Fruit fly (Drosophila melanogaster) whole organism, embryonic: Measurements from ENCODE around the gene CG1635.

Experiments used
- CG10321 ChIP-seq: fragments of 200-800 bp; sonication (Bioruptor generic); IDR thresholded peaks from 2 replicates; pipeline ENCODE4 v1.3.6; 2022; ENCODE audit warnings: missing biosample characterization, missing genetic modification characterization
- CG10565 ChIP-seq: fragments of 200-800 bp; sonication (Bioruptor generic); optimal IDR thresholded peaks from 3 replicates; lab custom pipeline; 2016; ENCODE audit warnings: missing biosample characterization, mild to moderate bottlenecking, missing genetic modification characterization
- CG10654 ChIP-seq: fragments of 200-800 bp; sonication (Bioruptor generic); optimal IDR thresholded peaks from 2 replicates; lab custom pipeline; 2016; ENCODE audit warnings: missing biosample characterization, missing genetic modification characterization
- CG11504 ChIP-seq: fragments of 200-800 bp; sonication (Bioruptor generic); optimal IDR thresholded peaks from 3 replicates; lab custom pipeline; 2019; ENCODE audit warnings: missing biosample characterization, mild to moderate bottlenecking, missing genetic modification characterization, moderate library complexity
- CG11723 ChIP-seq: fragments of 200-800 bp; sonication (Bioruptor generic); optimal IDR thresholded peaks from 2 replicates; lab custom pipeline; 2017; ENCODE audit warnings: missing biosample characterization, mild to moderate bottlenecking, missing genetic modification characterization
- CG13123 ChIP-seq: fragments of 200-800 bp; sonication (Bioruptor generic); optimal IDR thresholded peaks from 2 replicates; lab custom pipeline; 2016; ENCODE audit warnings: missing biosample characterization, missing genetic modification characterization
- CG14014 ChIP-seq: fragments of 200-800 bp; sonication (Bioruptor generic); IDR thresholded peaks from 2 replicates; pipeline ENCODE4 v1.3.6; 2022; ENCODE audit warnings: missing biosample characterization, missing genetic modification characterization
- CG17568 ChIP-seq: fragments of 200-800 bp; sonication (Bioruptor generic); optimal IDR thresholded peaks from 2 replicates; lab custom pipeline; 2018; ENCODE audit warnings: missing biosample characterization, mild to moderate bottlenecking, missing genetic modification characterization, moderate library complexity
- CG2199 ChIP-seq: fragments of 200-800 bp; sonication (Bioruptor generic); IDR thresholded peaks from 3 replicates; pipeline ENCODE4 v1.3.6; 2022; ENCODE audit warnings: missing biosample characterization, missing genetic modification characterization
- CG2875 ChIP-seq: fragments of 200-800 bp; sonication (Bioruptor generic); optimal IDR thresholded peaks from 2 replicates; lab custom pipeline; 2017; ENCODE audit warnings: missing biosample characterization, mild to moderate bottlenecking, missing genetic modification characterization, missing genetic modification reagents
- CG3726 ChIP-seq: fragments of 200-800 bp; sonication (Bioruptor generic); IDR thresholded peaks from 3 replicates; pipeline ENCODE4, ENCODE4 v1.3.6; 2022; ENCODE audit warnings: missing biosample characterization, missing genetic modification characterization
- CG4730 ChIP-seq: fragments of 200-800 bp; sonication (Bioruptor generic); IDR thresholded peaks from 2 replicates; pipeline ENCODE4 v1.3.6; 2022; ENCODE audit warnings: missing biosample characterization, missing genetic modification characterization
- CG6813 ChIP-seq: fragments of 200-800 bp; sonication (Bioruptor generic); optimal IDR thresholded peaks from 2 replicates; lab custom pipeline; 2017; ENCODE audit warnings: missing biosample characterization, missing genetic modification characterization, mild to moderate bottlenecking, moderate library complexity, missing genetic modification reagents
- CG7556 ChIP-seq: fragments of 200-800 bp; sonication (Bioruptor generic); optimal IDR thresholded peaks from 2 replicates; lab custom pipeline; 2017; ENCODE audit warnings: missing biosample characterization, mild to moderate bottlenecking, missing genetic modification characterization
- CG7745 ChIP-seq: fragments of 200-800 bp; sonication (Bioruptor generic); optimal IDR thresholded peaks from 2 replicates; lab custom pipeline; 2018; ENCODE audit warnings: missing biosample characterization, mild to moderate bottlenecking, missing genetic modification characterization, moderate library complexity
- CG8359 ChIP-seq: fragments of 200-800 bp; sonication (Bioruptor generic); optimal IDR thresholded peaks from 2 replicates; lab custom pipeline; 2017; ENCODE audit warnings: missing biosample characterization, mild to moderate bottlenecking, missing genetic modification characterization, borderline replicate concordance
- CG8388 ChIP-seq: fragments of 200-800 bp; sonication (Bioruptor generic); optimal IDR thresholded peaks from 2 replicates; lab custom pipeline; 2019; ENCODE audit warnings: missing biosample characterization, mild to moderate bottlenecking, missing genetic modification characterization, moderate library complexity
- CG8944 ChIP-seq: fragments of 200-800 bp; sonication (Bioruptor generic); optimal IDR thresholded peaks from 3 replicates; lab custom pipeline; 2016; ENCODE audit warnings: missing biosample characterization, missing genetic modification characterization
- Deaf1 ChIP-seq: fragments of 200-800 bp; optimal IDR thresholded peaks from 3 replicates; lab custom pipeline; 2019; ENCODE audit warnings: missing biosample characterization, mild to moderate bottlenecking, missing genetic modification characterization, moderate library complexity
- Fer2 ChIP-seq: fragments of 200-800 bp; sonication (Bioruptor generic); optimal IDR thresholded peaks from 2 replicates; lab custom pipeline; 2018; ENCODE audit warnings: missing biosample characterization, mild to moderate bottlenecking, missing genetic modification characterization, moderate library complexity
- Hr39 ChIP-seq: fragments of >200 bp; optimal IDR thresholded peaks from 2 replicates; lab custom pipeline; 2017
- Hsf ChIP-seq: fragments of 200-800 bp; sonication (Bioruptor generic); optimal IDR thresholded peaks from 3 replicates; lab custom pipeline; 2016; ENCODE audit warnings: missing biosample characterization, missing genetic modification characterization
- Lim3 ChIP-seq: fragments of 200-800 bp; sonication (Bioruptor generic); IDR thresholded peaks from 2 replicates; pipeline ENCODE4 v1.3.6; 2022; ENCODE audit warnings: missing biosample characterization, missing genetic modification characterization
- Meics ChIP-seq: fragments of 200-800 bp; sonication (Bioruptor generic); optimal IDR thresholded peaks from 2 replicates; lab custom pipeline; 2017; ENCODE audit warnings: missing biosample characterization, mild to moderate bottlenecking, missing genetic modification characterization
- Mrtf ChIP-seq: fragments of 200-800 bp; sonication (Bioruptor generic); IDR thresholded peaks from 3 replicates; pipeline ENCODE4 v1.3.6; 2022; ENCODE audit warnings: missing biosample characterization, missing genetic modification characterization
- Neu2 ChIP-seq: fragments of 200-800 bp; sonication (Bioruptor generic); optimal IDR thresholded peaks from 3 replicates; lab custom pipeline; 2016; ENCODE audit warnings: missing biosample characterization, missing genetic modification characterization, borderline replicate concordance
- Ptx1 ChIP-seq: fragments of 200-800 bp; sonication (Bioruptor generic); IDR thresholded peaks from 2 replicates; pipeline ENCODE4 v1.3.6; 2022; ENCODE audit warnings: missing biosample characterization, missing genetic modification characterization
- Ravus ChIP-seq: fragments of 200-800 bp; sonication (Bioruptor generic); IDR thresholded peaks from 2 replicates; pipeline ENCODE4 v1.3.6; 2022; ENCODE audit warnings: missing biosample characterization, missing genetic modification characterization
- Rx ChIP-seq: fragments of 200-800 bp; sonication (Bioruptor generic); IDR thresholded peaks from 2 replicates; pipeline ENCODE4 v1.3.6; 2022; ENCODE audit warnings: missing biosample characterization, missing genetic modification characterization
- Scr ChIP-seq: fragments of 200-800 bp; sonication (Bioruptor generic); IDR thresholded peaks from 2 replicates; pipeline ENCODE4 v1.3.6; 2022; ENCODE audit warnings: missing biosample characterization, missing genetic modification characterization; ENCODE audit not compliant: partially characterized antibody
- Sin3A ChIP-seq: fragments of >200 bp; optimal IDR thresholded peaks from 2 replicates; lab custom pipeline; 2018
- Sox102F ChIP-seq: fragments of 200-800 bp; sonication (Bioruptor generic); optimal IDR thresholded peaks from 2 replicates; lab custom pipeline; 2018; ENCODE audit warnings: missing biosample characterization, mild to moderate bottlenecking, missing genetic modification characterization, moderate library complexity
- Sry-β ChIP-seq: fragments of 200-800 bp; sonication (Bioruptor generic); optimal IDR thresholded peaks from 2 replicates; lab custom pipeline; 2018; ENCODE audit warnings: missing biosample characterization, mild to moderate bottlenecking, missing genetic modification characterization, moderate library complexity
- Tbp ChIP-seq: fragments of >200 bp; optimal IDR thresholded peaks from 2 replicates; lab custom pipeline; 2018; ENCODE audit warnings: missing biosample characterization, missing genetic modification characterization
- az2 ChIP-seq: fragments of 200-800 bp; sonication (Bioruptor generic); optimal IDR thresholded peaks from 3 replicates; lab custom pipeline; 2016; ENCODE audit warnings: missing biosample characterization, missing genetic modification characterization
- dan ChIP-seq: fragments of 200-800 bp; sonication (Bioruptor generic); IDR thresholded peaks from 2 replicates; pipeline ENCODE4 v1.3.6; 2022; ENCODE audit warnings: missing biosample characterization, missing genetic modification characterization
- fd102C ChIP-seq: fragments of 200-800 bp; sonication (Bioruptor generic); optimal IDR thresholded peaks from 2 replicates; lab custom pipeline; 2018; ENCODE audit warnings: missing biosample characterization, mild to moderate bottlenecking, missing genetic modification characterization, moderate library complexity
- hb ChIP-seq: fragments of 200-800 bp; sonication (Bioruptor generic); IDR thresholded peaks from 3 replicates; pipeline ENCODE4 v1.3.6; 2022; ENCODE audit warnings: missing biosample characterization, missing genetic modification characterization; ENCODE audit not compliant: partially characterized antibody
- knrl ChIP-seq: fragments of 200-800 bp; sonication (Bioruptor generic); IDR thresholded peaks from 3 replicates; pipeline ENCODE4 v1.3.6; 2022; ENCODE audit warnings: missing biosample characterization, missing genetic modification characterization; ENCODE audit not compliant: partially characterized antibody
- lmd ChIP-seq: fragments of 200-800 bp; sonication (Bioruptor generic); IDR thresholded peaks from 2 replicates; pipeline ENCODE4 v1.3.6; 2022; ENCODE audit warnings: missing biosample characterization, missing genetic modification characterization
- nom ChIP-seq: fragments of 200-800 bp; sonication (Bioruptor generic); optimal IDR thresholded peaks from 2 replicates; lab custom pipeline; 2017; ENCODE audit warnings: missing biosample characterization, missing genetic modification characterization, mild to moderate bottlenecking, moderate library complexity, missing genetic modification reagents
- oc ChIP-seq: fragments of 200-800 bp; sonication (Bioruptor generic); optimal IDR thresholded peaks from 2 replicates; lab custom pipeline; 2018; ENCODE audit warnings: missing biosample characterization, mild to moderate bottlenecking, missing genetic modification characterization, moderate library complexity
- p53 ChIP-seq: fragments of 200-800 bp; sonication (Bioruptor generic); optimal IDR thresholded peaks from 2 replicates; lab custom pipeline; 2016; ENCODE audit warnings: missing biosample characterization, missing genetic modification characterization
- pfk ChIP-seq: fragments of 200-800 bp; sonication (Bioruptor generic); optimal IDR thresholded peaks from 2 replicates; lab custom pipeline; 2018; ENCODE audit warnings: missing biosample characterization, mild to moderate bottlenecking, missing genetic modification characterization, moderate library complexity
- pho ChIP-seq: fragments of 200-800 bp; sonication (Bioruptor generic); optimal IDR thresholded peaks from 2 replicates; lab custom pipeline; 2016; ENCODE audit warnings: missing biosample characterization, missing genetic modification characterization
- rib ChIP-seq: fragments of 200-800 bp; sonication (Bioruptor generic); IDR thresholded peaks from 2 replicates; pipeline ENCODE4 v1.3.6; 2022; ENCODE audit warnings: missing biosample characterization, missing genetic modification characterization
- scrt ChIP-seq: fragments of 200-800 bp; sonication (Bioruptor generic); optimal IDR thresholded peaks from 2 replicates; lab custom pipeline; 2018; ENCODE audit warnings: missing biosample characterization, mild to moderate bottlenecking, missing genetic modification characterization, moderate library complexity
- shn ChIP-seq: fragments of 200-800 bp; sonication (Bioruptor generic); optimal IDR thresholded peaks from 3 replicates; lab custom pipeline; 2016; ENCODE audit warnings: missing biosample characterization, missing genetic modification characterization
- stc ChIP-seq: fragments of 200-800 bp; sonication (Bioruptor generic); IDR thresholded peaks from 2 replicates; pipeline ENCODE4 v1.3.6; 2022; ENCODE audit warnings: missing biosample characterization, missing genetic modification characterization
- tap ChIP-seq: fragments of 200-800 bp; optimal IDR thresholded peaks from 3 replicates; lab custom pipeline; 2019; ENCODE audit warnings: missing biosample characterization, mild to moderate bottlenecking, missing genetic modification characterization, moderate library complexity
- zen ChIP-seq: fragments of 200-800 bp; sonication (Bioruptor generic); optimal IDR thresholded peaks from 3 replicates; lab custom pipeline; 2018; ENCODE audit warnings: missing biosample characterization, mild to moderate bottlenecking, missing genetic modification characterization, moderate library complexity
- zfh1 ChIP-seq: fragments of 200-800 bp; sonication (Bioruptor generic); IDR thresholded peaks from 3 replicates; pipeline ENCODE4 v1.3.6; 2022; ENCODE audit warnings: missing biosample characterization, missing genetic modification characterization

The CG1635 gene

dm6 chr3R:31550910-31551309 is 37.6 kb upstream of the CG1635 start (continued):
- TF ChIP-seq CG7556 (GFP tag; lab: Kevin White, UChicago) (peak; percentile 53), dan (GFP tag; lab: Robert Waterston, UW) (no peak), Fer2 (tag; lab: Kevin White, UChicago) (no peak), CG2199 (0 out of 3 replicates have a peak, but pooled peaks have one; percentile 73), Sry-β (GFP tag; lab: Kevin White, UChicago) (peak; percentile 48), Ravus (no peak), CG8359 (peak; percentile 80), CG10321 (GFP tag; lab: Robert Waterston, UW) (no peak), Hsf (GFP tag; lab: Kevin White, UChicago) (peak; percentile 28), CG8388 (GFP tag; lab: Kevin White, UChicago) (peak; percentile 44), scrt (GFP tag; lab: Kevin White, UChicago) (no peak), CG4730 (no peak), tap (tag; lab: Kevin White, UChicago) (no peak), CG14014 (no peak), CG6813 (GFP tag; lab: Kevin White, UChicago) (peak; percentile 92), zen (tag; lab: Kevin White, UChicago) (peak; percentile 91), hb (GFP tag; lab: Robert Waterston, UW) (no peak), Meics (GFP tag; lab: Kevin White, UChicago) (no peak), CG11723 (GFP tag; lab: Kevin White, UChicago) (peak; percentile 61), CG3726 (GFP tag; lab: Robert Waterston, UW) (no peak), shn (no peak), Sin3A (lab: Kevin White, UChicago) (no peak), rib (GFP tag; lab: Robert Waterston, UW) (no peak), CG10565 (GFP tag; lab: Kevin White, UChicago) (no peak), knrl (GFP tag; lab: Robert Waterston, UW) (no peak), fd102C (GFP tag; lab: Kevin White, UChicago) (peak; percentile 99), CG8944 (peak; percentile 35), Deaf1 (no peak), lmd (GFP tag; lab: Robert Waterston, UW) (no peak), oc (peak; percentile 85), Tbp (no peak), zfh1 (GFP tag; lab: Robert Waterston, UW) (peak; percentile 78), nom (GFP tag; lab: Kevin White, UChicago) (no peak), CG10654 (GFP tag; lab: Kevin White, UChicago) (peak; percentile 47), Hr39 (lab: Kevin White, UChicago) (no peak), pho (GFP tag; lab: Kevin White, UChicago) (no peak), Lim3 (GFP tag; lab: Robert Waterston, UW) (no peak), Rx (GFP tag; lab: Robert Waterston, UW) (no peak), pfk (GFP tag; lab: Kevin White, UChicago) (peak; percentile 5), CG7745 (tag; lab: Kevin White, UChicago) (peak; percentile 93), az2 (peak; percentile 18), Mrtf (GFP tag; lab: Robert Waterston, UW) (no peak), Neu2 (GFP tag; lab: Kevin White, UChicago) (peak; percentile 2), CG2875 (GFP tag; lab: Kevin White, UChicago) (peak; percentile 70), stc (no peak), CG17568 (GFP tag; lab: Kevin White, UChicago) (peak; percentile 81), Sox102F (peak; percentile 38), Ptx1 (GFP tag; lab: Robert Waterston, UW) (no peak), CG11504 (tag; lab: Kevin White, UChicago) (no peak), CG13123 (GFP tag; lab: Kevin White, UChicago) (no peak), p53 (GFP tag; lab: Kevin White, UChicago) (no peak), Scr (GFP tag; lab: Robert Waterston, UW) (no peak)
